Worm (Caenorhabditis elegans): ENCODE measurements around the gene C04E6.12.

The C04E6.12 gene

DNA sequence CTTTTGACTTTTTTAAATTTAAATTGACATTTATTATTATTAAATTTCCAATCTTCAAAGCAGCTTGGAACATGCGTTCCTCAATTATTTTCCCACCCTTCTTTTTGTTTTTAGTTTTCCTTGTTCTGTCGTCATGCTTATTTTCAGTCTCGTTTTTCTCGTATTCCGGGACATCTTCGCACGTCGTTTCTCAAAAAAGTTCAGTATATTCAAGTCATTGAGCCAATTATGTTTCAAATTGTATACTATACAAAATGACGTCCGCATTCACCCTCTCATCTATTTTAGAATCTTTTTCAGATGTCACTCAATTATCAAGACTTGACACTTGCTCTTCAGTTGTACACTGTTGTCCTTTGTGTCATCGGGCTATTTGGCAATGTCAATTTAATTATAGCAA is 7.6 kb upstream of the C04E6.12 start, which contains the start of gene srsx-17:
Gene srsx-17, plus strand, starts transcription at position 301 of the 400 bp plus-strand sequence.
- no peak for TF ChIP-seq ets-7 (tag; optimal IDR thresholded peaks at IDR 0.05)
- no peak for TF ChIP-seq ceh-36 (tag; optimal IDR thresholded peaks at IDR 0.05)
- no peak for TF ChIP-seq B0310.2 (tag; optimal IDR thresholded peaks at IDR 0.05)
- TF ChIP-seq tbx-11 (GFP tag; IDR thresholded peaks at IDR 0.05), result no peak
- TF ChIP-seq scrt-1 (GFP tag; IDR thresholded peaks at IDR 0.05), result no peak
- TF ChIP-seq hnd-1 (tag; optimal IDR thresholded peaks at IDR 0.05), result no peak
- no peak for TF ChIP-seq ceh-13 (GFP tag; optimal IDR thresholded peaks at IDR 0.05)
- TF ChIP-seq sea-1 (GFP tag; conservative IDR thresholded peaks at IDR 0.05), result no peak
- TF ChIP-seq flt-1 (GFP tag; IDR thresholded peaks at IDR 0.05), result no peak

- TF ChIP-seq hmbx-1 (tag; optimal IDR thresholded peaks at IDR 0.05) (no peak), sea-1 (GFP tag; conservative IDR thresholded peaks at IDR 0.05) (no peak), hmg-4 (GFP tag; optimal IDR thresholded peaks at IDR 0.05) (no peak), hnd-1 (tag; optimal IDR thresholded peaks at IDR 0.05) (no peak), B0310.2 (tag; optimal IDR thresholded peaks at IDR 0.05) (no peak), tbx-37 (GFP tag; conservative IDR thresholded peaks at IDR 0.05) (no peak), ama-1 (optimal IDR thresholded peaks at IDR 0.05) (no peak), ceh-36 (tag; optimal IDR thresholded peaks at IDR 0.05) (no peak), F13C5.2 (tag; optimal IDR thresholded peaks at IDR 0.05) (no peak), tra-4 (tag; optimal IDR thresholded peaks at IDR 0.05) (no peak), pes-1 (GFP tag; IDR thresholded peaks at IDR 0.05) (no peak), aly-1 (tag; optimal IDR thresholded peaks at IDR 0.05) (no peak), tbx-11 (GFP tag; IDR thresholded peaks at IDR 0.05) (no peak), flt-1 (GFP tag; IDR thresholded peaks at IDR 0.05) (no peak), ets-7 (tag; optimal IDR thresholded peaks at IDR 0.05) (no peak), scrt-1 (GFP tag; IDR thresholded peaks at IDR 0.05) (no peak), ceh-13 (GFP tag; optimal IDR thresholded peaks at IDR 0.05) (no peak)
Measured at ce11 chrV:5922236-5922635, 2.4 kb upstream of the C04E6.12 start, which contains the start of gene srsx-18. Gene srsx-18 (plus strand): TSS chrV:5922536.

DNA sequence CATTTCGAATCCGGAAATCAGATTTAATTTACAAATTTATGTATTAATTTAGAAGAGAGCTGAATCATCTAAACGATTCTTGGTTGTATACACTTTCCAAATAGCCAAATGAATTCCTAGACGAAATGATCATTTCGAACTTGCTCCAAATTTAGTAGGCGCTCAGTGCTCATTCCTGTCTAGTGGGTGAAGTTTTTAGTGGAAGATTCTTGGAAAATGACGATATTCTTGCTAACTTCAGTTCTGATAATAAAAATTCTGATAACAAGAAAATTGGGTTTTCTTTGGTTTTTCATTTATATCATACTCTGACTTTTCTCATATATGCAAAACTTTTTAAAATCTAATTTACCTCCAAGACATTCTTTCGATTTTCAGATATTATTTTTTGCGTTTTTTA is 2.0 kb upstream of the C04E6.12 start:
- TF ChIP-seq sea-1 (GFP tag; conservative IDR thresholded peaks at IDR 0.05), result no peak
- no peak for TF ChIP-seq ama-1 (optimal IDR thresholded peaks at IDR 0.05)
- TF ChIP-seq tbx-37 (GFP tag; conservative IDR thresholded peaks at IDR 0.05), result no peak
- TF ChIP-seq F13C5.2 (tag; optimal IDR thresholded peaks at IDR 0.05), result no peak

ce11 chrV:5917707-5918106 is 2.1 kb downstream of the C04E6.12 start, which contains the start of gene lrpr-1:
Gene lrpr-1 (minus strand): TSS chrV:5917891.
- TF ChIP-seq hnd-1 (tag; optimal IDR thresholded peaks at IDR 0.05) (no peak), B0310.2 (tag; optimal IDR thresholded peaks at IDR 0.05) (no peak), F13C5.2 (tag; optimal IDR thresholded peaks at IDR 0.05) (no peak), flt-1 (GFP tag; IDR thresholded peaks at IDR 0.05) (peak; percentile 50; the same call in 1 of the 2 replicates), tra-4 (tag; optimal IDR thresholded peaks at IDR 0.05) (no peak), scrt-1 (GFP tag; IDR thresholded peaks at IDR 0.05) (no peak), tbx-37 (GFP tag; conservative IDR thresholded peaks at IDR 0.05) (peak; percentile 88), tbx-11 (GFP tag; IDR thresholded peaks at IDR 0.05) (no peak), ama-1 (optimal IDR thresholded peaks at IDR 0.05) (no peak), hmbx-1 (tag; optimal IDR thresholded peaks at IDR 0.05) (no peak), ceh-36 (tag; optimal IDR thresholded peaks at IDR 0.05) (no peak)

- TF ChIP-seq tbx-11 (GFP tag; IDR thresholded peaks at IDR 0.05) (no peak), ama-1 (optimal IDR thresholded peaks at IDR 0.05) (no peak), tbx-37 (GFP tag; conservative IDR thresholded peaks at IDR 0.05) (no peak), hmg-4 (GFP tag; optimal IDR thresholded peaks at IDR 0.05) (no peak), aly-1 (tag; optimal IDR thresholded peaks at IDR 0.05) (no peak), ceh-36 (tag; optimal IDR thresholded peaks at IDR 0.05) (no peak), F13C5.2 (tag; optimal IDR thresholded peaks at IDR 0.05) (no peak), sea-1 (GFP tag; conservative IDR thresholded peaks at IDR 0.05) (no peak), tra-4 (tag; optimal IDR thresholded peaks at IDR 0.05) (no peak)
Measured at ce11 chrV:5916862-5917261, 2.9 kb downstream of the C04E6.12 start.

- TF ChIP-seq sea-1 (GFP tag; conservative IDR thresholded peaks at IDR 0.05) (no peak), ceh-36 (tag; optimal IDR thresholded peaks at IDR 0.05) (no peak), aly-1 (tag; optimal IDR thresholded peaks at IDR 0.05) (no peak), tra-4 (tag; optimal IDR thresholded peaks at IDR 0.05) (no peak), ceh-13 (GFP tag; optimal IDR thresholded peaks at IDR 0.05) (no peak), tbx-37 (GFP tag; conservative IDR thresholded peaks at IDR 0.05) (no peak), hnd-1 (tag; optimal IDR thresholded peaks at IDR 0.05) (no peak), pes-1 (GFP tag; IDR thresholded peaks at IDR 0.05) (no peak), flt-1 (GFP tag; IDR thresholded peaks at IDR 0.05) (no peak), scrt-1 (GFP tag; IDR thresholded peaks at IDR 0.05) (no peak), B0310.2 (tag; optimal IDR thresholded peaks at IDR 0.05) (no peak), ets-7 (tag; optimal IDR thresholded peaks at IDR 0.05) (no peak), F13C5.2 (tag; optimal IDR thresholded peaks at IDR 0.05) (no peak), tbx-11 (GFP tag; IDR thresholded peaks at IDR 0.05) (no peak), ama-1 (optimal IDR thresholded peaks at IDR 0.05) (no peak), hmg-4 (GFP tag; optimal IDR thresholded peaks at IDR 0.05) (no peak), hmbx-1 (tag; optimal IDR thresholded peaks at IDR 0.05) (no peak)
Measured at ce11 chrV:5912426-5912825, 7.4 kb downstream of the C04E6.12 start, which contains the start of gene C04E6.13. Gene C04E6.13 (plus strand): TSS chrV:5912726.

DNA sequence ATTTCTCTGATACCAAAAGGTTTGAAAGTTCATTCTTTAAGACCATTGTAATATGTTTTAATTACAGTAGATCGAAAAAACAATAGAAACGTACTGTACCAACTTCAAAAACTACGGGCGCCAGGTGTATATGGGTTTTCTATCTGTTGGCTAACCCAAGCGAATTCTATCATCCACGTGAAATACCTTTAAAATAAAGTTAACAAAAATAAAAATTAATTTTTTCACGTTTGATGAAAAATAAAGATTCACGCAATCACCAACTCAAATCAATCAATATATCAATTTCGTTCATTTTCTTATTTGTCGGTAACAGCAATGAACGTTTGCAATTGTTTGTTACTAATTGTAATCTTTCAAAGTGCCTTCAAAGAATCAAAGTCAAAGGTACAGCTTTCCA is 12.7 kb downstream of the C04E6.12 start, which contains the start of gene C04E6.4:
Gene C04E6.4, plus strand, starts transcription at position 301 of the 400 bp plus-strand sequence.
- TF ChIP-seq ceh-36 (tag; optimal IDR thresholded peaks at IDR 0.05) (no peak), ets-7 (tag; optimal IDR thresholded peaks at IDR 0.05) (no peak), ama-1 (optimal IDR thresholded peaks at IDR 0.05) (no peak), F13C5.2 (tag; optimal IDR thresholded peaks at IDR 0.05) (no peak), hmg-4 (GFP tag; optimal IDR thresholded peaks at IDR 0.05) (no peak), pes-1 (GFP tag; IDR thresholded peaks at IDR 0.05) (no peak), aly-1 (tag; optimal IDR thresholded peaks at IDR 0.05) (no peak), tra-4 (tag; optimal IDR thresholded peaks at IDR 0.05) (no peak), tbx-11 (GFP tag; IDR thresholded peaks at IDR 0.05) (no peak), scrt-1 (GFP tag; IDR thresholded peaks at IDR 0.05) (no peak), ceh-13 (GFP tag; optimal IDR thresholded peaks at IDR 0.05) (no peak), tbx-37 (GFP tag; conservative IDR thresholded peaks at IDR 0.05) (no peak), sea-1 (GFP tag; conservative IDR thresholded peaks at IDR 0.05) (no peak), hmbx-1 (tag; optimal IDR thresholded peaks at IDR 0.05) (no peak)
